ENCODE assay signal across 4 fruit fly cellular contexts in the genomic region with DNA sequence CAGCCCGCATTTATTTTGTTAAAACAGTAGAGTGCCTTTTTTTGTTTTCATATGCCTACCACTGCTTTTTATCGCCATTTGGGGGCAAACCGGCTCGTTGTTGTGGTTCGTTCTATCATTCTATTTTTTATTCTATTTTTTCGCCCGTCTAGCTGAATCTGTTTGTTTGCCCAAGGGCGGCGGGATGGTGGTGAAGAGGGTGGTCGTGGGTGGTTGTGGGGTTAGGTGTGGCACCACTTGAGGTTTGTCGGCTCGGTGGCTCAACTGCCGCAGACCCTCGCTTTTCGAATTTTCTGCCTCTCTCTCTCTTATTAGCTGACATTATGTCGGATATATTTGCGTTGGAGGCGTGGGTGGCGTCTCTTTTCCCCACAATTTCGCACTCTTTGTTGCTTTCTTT.
A peak's percentile ranks its signal among the peaks of the same experiment; 100 is the strongest.
TF ChIP-seq lines count a peak whose summit lies in the region.

No protein-coding gene starts in this region.

- no peak for TF ChIP-seq CTCF in whole organism, embryonic (GFP tag; optimal IDR thresholded peaks at IDR 0.05; lab: Kevin White, UChicago)

TF ChIP-seq in whole organism, adult, 20 proteins besides CTCF, POLR2A, EP300 and RAD21:
- TF ChIP-seq CG7101 (tag; optimal IDR thresholded peaks at IDR 0.05; lab: Kevin White, UChicago) (no peak), kay (GFP tag; lab: Kevin White, UChicago; ENCODE audit: borderline replicate concordance) (peak; percentile 30), CG1620 (GFP tag; optimal IDR thresholded peaks at IDR 0.05; lab: Kevin White, UChicago) (no peak), CG5204 (GFP tag; optimal IDR thresholded peaks at IDR 0.05; lab: Kevin White, UChicago) (no peak), CG12768 (GFP tag; optimal IDR thresholded peaks at IDR 0.05; lab: Kevin White, UChicago) (peak; percentile 37), Mnt (GFP tag; optimal IDR thresholded peaks at IDR 0.05; lab: Kevin White, UChicago) (no peak), pad (GFP tag; optimal IDR thresholded peaks at IDR 0.05; lab: Kevin White, UChicago) (no peak), cnc (optimal IDR thresholded peaks at IDR 0.05; lab: Kevin White, UChicago) (no peak), Hr96 (GFP tag; optimal IDR thresholded peaks at IDR 0.05; lab: Kevin White, UChicago) (no peak), CG33017 (tag; optimal IDR thresholded peaks at IDR 0.05; lab: Kevin White, UChicago) (no peak), Crg-1 (GFP tag; optimal IDR thresholded peaks at IDR 0.05; lab: Kevin White, UChicago) (no peak), Clk (GFP tag; optimal IDR thresholded peaks at IDR 0.05; lab: Kevin White, UChicago) (no peak), CG14711 (tag; optimal IDR thresholded peaks at IDR 0.05; lab: Kevin White, UChicago) (no peak), ovo (GFP tag; optimal IDR thresholded peaks at IDR 0.05; lab: Kevin White, UChicago) (no peak), bab1 (GFP tag; optimal IDR thresholded peaks at IDR 0.05; lab: Kevin White, UChicago) (no peak), cic (GFP tag; optimal IDR thresholded peaks at IDR 0.05; lab: Kevin White, UChicago) (peak; percentile 6), tj (GFP tag; optimal IDR thresholded peaks at IDR 0.05; lab: Kevin White, UChicago) (no peak), toe (GFP tag; optimal IDR thresholded peaks at IDR 0.05; lab: Kevin White, UChicago) (no peak), CG7045 (GFP tag; optimal IDR thresholded peaks at IDR 0.05; lab: Kevin White, UChicago) (no peak), CG11617 (GFP tag; optimal IDR thresholded peaks at IDR 0.05; lab: Kevin White, UChicago) (no peak)

TF ChIP-seq in whole organism, embryonic, 481 proteins besides CTCF, POLR2A, EP300 and RAD21 (continues in another document):
- peak; percentile 23; the same call in 1 of the 2 replicates for TF ChIP-seq CG13287 (GFP tag; IDR thresholded peaks at IDR 0.05; lab: Robert Waterston, UW; ENCODE audit: partially characterized antibody)
- peak; percentile 93 for TF ChIP-seq CG6175 (GFP tag; IDR thresholded peaks at IDR 0.05; lab: Robert Waterston, UW)
- peak; percentile 79; the same call in 2 of the 3 replicates for TF ChIP-seq sr (GFP tag; IDR thresholded peaks at IDR 0.05; lab: Robert Waterston, UW)
- TF ChIP-seq Doc3 (GFP tag; IDR thresholded peaks at IDR 0.05; lab: Robert Waterston, UW; ENCODE audit: partially characterized antibody): no peak
- peak; percentile 69 for TF ChIP-seq ftz-f1 (GFP tag; optimal IDR thresholded peaks at IDR 0.05; lab: Kevin White, UChicago)
- TF ChIP-seq CG31388 (GFP tag; optimal IDR thresholded peaks at IDR 0.05; lab: Kevin White, UChicago): no peak
- TF ChIP-seq Rfx (GFP tag; IDR thresholded peaks at IDR 0.05; lab: Robert Waterston, UW): 0 out of 2 replicates have a peak, but pooled peaks have one; percentile 7
- no peak for TF ChIP-seq CG17802 (tag; optimal IDR thresholded peaks at IDR 0.05; lab: Kevin White, UChicago)
- peak; percentile 37 for TF ChIP-seq mirr (GFP tag; optimal IDR thresholded peaks at IDR 0.05; lab: Kevin White, UChicago)
- TF ChIP-seq CG10267 (tag; optimal IDR thresholded peaks at IDR 0.05; lab: Kevin White, UChicago): no peak
- TF ChIP-seq schlank (tag; optimal IDR thresholded peaks at IDR 0.05; lab: Kevin White, UChicago): peak; percentile 11
- no peak for TF ChIP-seq kay (GFP tag; optimal IDR thresholded peaks at IDR 0.05; lab: Kevin White, UChicago)
- no peak for TF ChIP-seq Hr51 (GFP tag; optimal IDR thresholded peaks at IDR 0.05; lab: Kevin White, UChicago)
- 0 out of 2 replicates have a peak, but pooled peaks have one; percentile 8 for TF ChIP-seq NFAT (GFP tag; IDR thresholded peaks at IDR 0.05; lab: Robert Waterston, UW)
- peak; percentile 17; the same call in 1 of the 2 replicates for TF ChIP-seq Scr (GFP tag; IDR thresholded peaks at IDR 0.05; lab: Robert Waterston, UW; ENCODE audit: partially characterized antibody)
- TF ChIP-seq Dbx (GFP tag; IDR thresholded peaks at IDR 0.05; lab: Robert Waterston, UW): 0 out of 3 replicates have a peak, but pooled peaks have one; percentile 29
- TF ChIP-seq chinmo (GFP tag; IDR thresholded peaks at IDR 0.05; lab: Robert Waterston, UW; ENCODE audit: partially characterized antibody): 0 out of 4 replicates have a peak, but pooled peaks have one; percentile 64
- peak; percentile 12; the same call in 1 of the 2 replicates for TF ChIP-seq Adf1 (GFP tag; IDR thresholded peaks at IDR 0.05; lab: Robert Waterston, UW)
- peak; percentile 78 for TF ChIP-seq Med (GFP tag; lab: Kevin White, UChicago)
- TF ChIP-seq ham (GFP tag; IDR thresholded peaks at IDR 0.05; lab: Robert Waterston, UW): no peak

TF ChIP-seq in whole organism, prepupa, 60 proteins besides CTCF, POLR2A, EP300 and RAD21:
- TF ChIP-seq CG6163 (GFP tag; IDR thresholded peaks at IDR 0.05; lab: Robert Waterston, UW): 0 out of 3 replicates have a peak, but pooled peaks have one; percentile 44
- TF ChIP-seq topi (GFP tag; optimal IDR thresholded peaks at IDR 0.05; lab: Kevin White, UChicago): no peak
- no peak for TF ChIP-seq Eip93F (GFP tag; optimal IDR thresholded peaks at IDR 0.05; lab: Kevin White, UChicago)
- peak; percentile 23; the same call in 1 of the 2 replicates for TF ChIP-seq CG15336 (GFP tag; IDR thresholded peaks at IDR 0.05; lab: Robert Waterston, UW)
- TF ChIP-seq Sox14 (GFP tag; optimal IDR thresholded peaks at IDR 0.05; lab: Kevin White, UChicago): peak; percentile 24
- TF ChIP-seq CG34406 (GFP tag; optimal IDR thresholded peaks at IDR 0.05; lab: Kevin White, UChicago): no peak
- no peak for TF ChIP-seq svp (GFP tag; lab: Kevin White, UChicago)
- no peak for TF ChIP-seq Eip78C (GFP tag; lab: Kevin White, UChicago)

TF ChIP-seq in whole organism, pupa, 21 proteins besides CTCF, POLR2A, EP300 and RAD21:
- TF ChIP-seq CG14655 (GFP tag; optimal IDR thresholded peaks at IDR 0.05; lab: Kevin White, UChicago): no peak
- TF ChIP-seq CG32121 (GFP tag; IDR thresholded peaks at IDR 0.05; lab: Robert Waterston, UW): 0 out of 2 replicates have a peak, but pooled peaks have one; percentile 46
- no peak for TF ChIP-seq Pif1A (GFP tag; optimal IDR thresholded peaks at IDR 0.05; lab: Kevin White, UChicago)
- TF ChIP-seq CG10348 (GFP tag; IDR thresholded peaks at IDR 0.05; lab: Robert Waterston, UW): no peak
- TF ChIP-seq CG8301 (tag; optimal IDR thresholded peaks at IDR 0.05; lab: Kevin White, UChicago): no peak
- TF ChIP-seq Snoo (tag; optimal IDR thresholded peaks at IDR 0.05; lab: Kevin White, UChicago): no peak
- no peak for TF ChIP-seq rn (GFP tag; IDR thresholded peaks at IDR 0.05; lab: Robert Waterston, UW)
- TF ChIP-seq Pif1B (GFP tag; optimal IDR thresholded peaks at IDR 0.05; lab: Kevin White, UChicago): no peak
- TF ChIP-seq CG17806 (tag; optimal IDR thresholded peaks at IDR 0.05; lab: Kevin White, UChicago): no peak
